Fruit fly (Drosophila melanogaster): ENCODE results near the gene Fur1.

dm6 chr3R:25427175-25427574 is 45.7 kb downstream of the Fur1 start:
- no peak for TF ChIP-seq CG8478 (optimal IDR thresholded peaks at IDR 0.05)
- no peak for TF ChIP-seq psq (optimal IDR thresholded peaks at IDR 0.05)
- TF ChIP-seq Dll (optimal IDR thresholded peaks at IDR 0.05): no peak
- TF ChIP-seq pan (optimal IDR thresholded peaks at IDR 0.05): no peak
- TF ChIP-seq usp (GFP tag; optimal IDR thresholded peaks at IDR 0.05): no peak
- TF ChIP-seq EcR (GFP tag; optimal IDR thresholded peaks at IDR 0.05): no peak

Measured in whole organism.